Fruit fly (Drosophila melanogaster): ENCODE measurements around the gene CG11882.
A peak's percentile ranks its signal among the peaks of the same experiment; 100 is the strongest.

The CG11882 gene

dm6 chr3R:29112398-29113150 lies 35.4 kb downstream of the CG11882 start, which contains the start of the genes alpha-Man-Ib and Pdhb (continued):
- TF ChIP-seq CG15336 (GFP tag; IDR thresholded peaks at IDR 0.05) (no peak), fd85E (GFP tag; optimal IDR thresholded peaks at IDR 0.05) (no peak), CG10631 (GFP tag; optimal IDR thresholded peaks at IDR 0.05) (no peak), CG4318 (GFP tag; optimal IDR thresholded peaks at IDR 0.05) (no peak), CG6792 (GFP tag; optimal IDR thresholded peaks at IDR 0.05) (no peak), CG8319 (GFP tag; optimal IDR thresholded peaks at IDR 0.05) (no peak), Ets96B (tag; optimal IDR thresholded peaks at IDR 0.05) (no peak), dsx (GFP tag; optimal IDR thresholded peaks at IDR 0.05; ENCODE audit: poor library complexity, severe bottlenecking) (no peak), CG6808 (GFP tag; optimal IDR thresholded peaks at IDR 0.05) (no peak), Sox15 (GFP tag; optimal IDR thresholded peaks at IDR 0.05) (peak; percentile 63), Smox (GFP tag; optimal IDR thresholded peaks at IDR 0.05) (no peak), CG3032 (tag; optimal IDR thresholded peaks at IDR 0.05) (peak; percentile 77), Sox102F (GFP tag; optimal IDR thresholded peaks at IDR 0.05) (no peak), topi (GFP tag; optimal IDR thresholded peaks at IDR 0.05) (no peak), CG10669 (GFP tag; optimal IDR thresholded peaks at IDR 0.05) (no peak), Lpt (GFP tag; optimal IDR thresholded peaks at IDR 0.05) (no peak), CG11294 (GFP tag; IDR thresholded peaks at IDR 0.05) (peak; percentile 46; the same call in 1 of the 2 replicates), CG6854 (GFP tag; optimal IDR thresholded peaks at IDR 0.05) (no peak), CG16779 (tag; optimal IDR thresholded peaks at IDR 0.05) (no peak), CG8632 (GFP tag; optimal IDR thresholded peaks at IDR 0.05) (peak; percentile 31), CG9139 (GFP tag; optimal IDR thresholded peaks at IDR 0.05) (no peak), Eip93F (GFP tag; optimal IDR thresholded peaks at IDR 0.05) (peak; percentile 63), Eip78C (GFP tag) (no peak), Met (GFP tag; optimal IDR thresholded peaks at IDR 0.05) (no peak), OdsH (GFP tag; optimal IDR thresholded peaks at IDR 0.05) (no peak), Hr4 (GFP tag; optimal IDR thresholded peaks at IDR 0.05) (no peak), acj6 (GFP tag; optimal IDR thresholded peaks at IDR 0.05) (peak; percentile 73), fkh (GFP tag; optimal IDR thresholded peaks at IDR 0.05) (peak; percentile 45), Hr39 (GFP tag; optimal IDR thresholded peaks at IDR 0.05) (no peak), salr (GFP tag; optimal IDR thresholded peaks at IDR 0.05) (no peak), lz (GFP tag; optimal IDR thresholded peaks at IDR 0.05) (peak; percentile 65), Ets21C (GFP tag; optimal IDR thresholded peaks at IDR 0.05) (no peak), CG6163 (GFP tag; IDR thresholded peaks at IDR 0.05) (peak; percentile 65; the same call in 2 of the 3 replicates)

dm6 chr3R:29111795-29112194 lies 36.2 kb downstream of the CG11882 start:
- TF ChIP-seq fkh (GFP tag; optimal IDR thresholded peaks at IDR 0.05) (peak; percentile 54), Hr38 (GFP tag; optimal IDR thresholded peaks at IDR 0.05) (no peak)

- TF ChIP-seq dac (GFP tag; optimal IDR thresholded peaks at IDR 0.05) (no peak), acj6 (GFP tag; optimal IDR thresholded peaks at IDR 0.05) (no peak), pdm3 (GFP tag; optimal IDR thresholded peaks at IDR 0.05) (no peak), CG10631 (GFP tag; optimal IDR thresholded peaks at IDR 0.05) (no peak), Sox102F (GFP tag; optimal IDR thresholded peaks at IDR 0.05) (no peak), CG16779 (tag; optimal IDR thresholded peaks at IDR 0.05) (no peak), CG8632 (GFP tag; optimal IDR thresholded peaks at IDR 0.05) (no peak), CG6276 (GFP tag; optimal IDR thresholded peaks at IDR 0.05) (no peak), Sox15 (GFP tag; optimal IDR thresholded peaks at IDR 0.05) (no peak), Hr4 (GFP tag; optimal IDR thresholded peaks at IDR 0.05) (no peak), net (GFP tag; optimal IDR thresholded peaks at IDR 0.05) (no peak), CG32006 (GFP tag; optimal IDR thresholded peaks at IDR 0.05) (no peak)
Observed at dm6 chr3R:29103227-29103626, 44.7 kb downstream of the CG11882 start.
